Worm (Caenorhabditis elegans) whole organism, L4 larva: Measurements from ENCODE around the gene mrpl-16.

Experiments used
- D1046.2 ChIP-seq: fragments of 200-800 bp; sonication (Bioruptor generic); IDR thresholded peaks from 2 replicates; pipeline ENCODE4 v1.3.6; 2022; ENCODE audit warnings: missing genetic modification characterization, missing compliant biosample characterization
- F10B5.3 ChIP-seq: sonication (generic microtip); optimal IDR thresholded peaks from 2 replicates; lab custom pipeline; 2016; ENCODE audit warnings: mild to moderate bottlenecking, missing genetic modification characterization, missing compliant biosample characterization
- F26F4.8 ChIP-seq: fragments of 200-800 bp; sonication (Bioruptor generic); conservative IDR thresholded peaks from 2 replicates; pipeline ENCODE4 v1.3.6; 2022; ENCODE audit warnings: missing genetic modification characterization, missing compliant biosample characterization
- R02D3.7 ChIP-seq: fragments of 150-350 bp; sonication (generic microtip); optimal IDR thresholded peaks from 3 replicates; lab custom pipeline; 2014; ENCODE audit warnings: missing biosample characterization, missing genetic modification characterization
- T20F7.1 ChIP-seq: fragments of 200-800 bp; sonication (Bioruptor generic); optimal IDR thresholded peaks from 2 replicates; lab custom pipeline; 2018; ENCODE audit warnings: mild to moderate bottlenecking, missing genetic modification characterization, missing compliant biosample characterization
- Y5F2A.4 ChIP-seq: fragments of 200-800 bp; sonication (Bioruptor generic); optimal IDR thresholded peaks from 2 replicates; lab custom pipeline; 2018; ENCODE audit warnings: mild to moderate bottlenecking, missing genetic modification characterization, missing compliant biosample characterization
- Y75B8A.6 ChIP-seq: fragments of 200-800 bp; sonication (Bioruptor generic); IDR thresholded peaks from 2 replicates; pipeline ENCODE4 v1.3.6; 2022; ENCODE audit warnings: missing genetic modification reagents, missing genetic modification characterization, missing compliant biosample characterization
- ZK337.2 ChIP-seq: fragments of 200-800 bp; sonication (Bioruptor generic); IDR thresholded peaks from 2 replicates; pipeline ENCODE4 v1.3.6; 2022; ENCODE audit warnings: missing genetic modification reagents, missing genetic modification characterization, missing compliant biosample characterization
- ZK546.5 ChIP-seq, 2 experiments: sonication (generic microtip); optimal IDR thresholded peaks; 2 replicates each; lab custom pipeline; 2017; ENCODE audit warnings: missing biosample characterization in 2 of 2, missing genetic modification characterization in 2 of 2
- aha-1 ChIP-seq: fragments of 150-350 bp; peaks from one replicate; lab custom pipeline; 2014; ENCODE audit warnings: missing biosample characterization, missing genetic modification characterization
- ceh-32 ChIP-seq: sonication (generic microtip); optimal IDR thresholded peaks from 2 replicates; lab custom pipeline; 2016; ENCODE audit warnings: mild to moderate bottlenecking, missing genetic modification characterization, missing compliant biosample characterization; ENCODE audit not compliant: poor library complexity
- ceh-44 ChIP-seq: fragments of 200-800 bp; sonication (Bioruptor generic); IDR thresholded peaks from 2 replicates; pipeline ENCODE4 v1.3.6; 2022; ENCODE audit warnings: missing genetic modification reagents, missing genetic modification characterization, missing compliant biosample characterization
- ces-1 ChIP-seq: fragments of 150-350 bp; sonication (generic microtip); optimal IDR thresholded peaks from 4 replicates; lab custom pipeline; 2014; ENCODE audit warnings: missing biosample characterization, missing genetic modification reagents, missing genetic modification characterization
- daf-16 ChIP-seq, 3 experiments: sonication (generic microtip); optimal IDR thresholded peaks; 2 replicates each; lab custom pipeline; 2016 to 2017; ENCODE audit warnings: missing genetic modification characterization in 3 of 3, missing genetic modification reagents in 3 of 3, mild to moderate bottlenecking in 2 of 3, missing compliant biosample characterization in 2 of 3, missing biosample characterization in 1 of 3, moderate library complexity in 1 of 3
- daf-19 ChIP-seq: fragments of 200-800 bp; sonication (Bioruptor generic); conservative IDR thresholded peaks from 2 replicates; pipeline ENCODE4 v1.3.6; 2022; ENCODE audit warnings: missing genetic modification characterization, missing compliant biosample characterization
- daf-8 ChIP-seq: fragments of 200-800 bp; sonication (Bioruptor generic); IDR thresholded peaks from 2 replicates; pipeline ENCODE4 v1.3.6; 2022; ENCODE audit warnings: missing genetic modification characterization, missing compliant biosample characterization
- dmd-6 ChIP-seq: fragments of 200-800 bp; sonication (Bioruptor generic); IDR thresholded peaks from 2 replicates; pipeline ENCODE4 v1.3.6; 2022; ENCODE audit warnings: missing genetic modification reagents, missing genetic modification characterization, missing compliant biosample characterization
- dmd-8 ChIP-seq: fragments of 200-800 bp; sonication (Bioruptor generic); IDR thresholded peaks from 2 replicates; pipeline ENCODE4 v1.3.6; 2022; ENCODE audit warnings: missing genetic modification characterization, missing compliant biosample characterization
- dmd-9 ChIP-seq: fragments of 200-800 bp; sonication (Bioruptor generic); IDR thresholded peaks from 2 replicates; pipeline ENCODE4 v1.3.6; 2022; ENCODE audit warnings: missing genetic modification reagents, missing genetic modification characterization, missing compliant biosample characterization
- duxl-1 ChIP-seq: sonication (generic microtip); optimal IDR thresholded peaks from 2 replicates; lab custom pipeline; 2016; ENCODE audit warnings: mild to moderate bottlenecking, missing genetic modification characterization, moderate library complexity, missing compliant biosample characterization; ENCODE audit not compliant: poor library complexity
- dve-1 ChIP-seq: sonication (generic microtip); optimal IDR thresholded peaks from 2 replicates; lab custom pipeline; 2017; ENCODE audit warnings: antibody characterized with exemption, mild to moderate bottlenecking, missing genetic modification characterization, missing compliant biosample characterization; ENCODE audit not compliant: insufficient read depth
- egl-27 ChIP-seq: sonication (generic microtip); optimal IDR thresholded peaks from 3 replicates; lab custom pipeline; 2017; ENCODE audit warnings: missing biosample characterization, missing genetic modification reagents, missing genetic modification characterization
- fos-1 ChIP-seq: fragments of 150-350 bp; optimal IDR thresholded peaks from 2 replicates; lab custom pipeline; 2014; ENCODE audit warnings: missing biosample characterization, missing genetic modification characterization
- hmg-1.1 ChIP-seq: fragments of 200-800 bp; sonication (Bioruptor generic); IDR thresholded peaks from 2 replicates; pipeline ENCODE4 v1.3.6; 2022; ENCODE audit warnings: missing genetic modification reagents, missing genetic modification characterization, missing compliant biosample characterization
- lin-1 ChIP-seq: fragments of 200-800 bp; sonication (Bioruptor generic); IDR thresholded peaks from 2 replicates; pipeline ENCODE4 v1.3.6; 2022; ENCODE audit warnings: missing genetic modification reagents, missing genetic modification characterization, missing compliant biosample characterization
- lin-15B ChIP-seq: fragments of 150-350 bp; sonication (generic microtip); optimal IDR thresholded peaks from 3 replicates; lab custom pipeline; 2014; ENCODE audit warnings: missing biosample characterization, missing genetic modification characterization
- lsy-2 ChIP-seq, 2 experiments: fragments of 150-350 bp in 1 of 2; sonication (generic microtip) in 1 of 2; optimal IDR thresholded peaks; 2 replicates each; lab custom pipeline; 2014 to 2017; ENCODE audit warnings: missing biosample characterization in 2 of 2, missing genetic modification characterization in 2 of 2
- madf-5 ChIP-seq, 2 experiments: fragments of 200-800 bp; sonication (Bioruptor generic); IDR thresholded peaks; 2 replicates each; pipeline ENCODE4 v1.3.6; 2022; ENCODE audit warnings: missing compliant biosample characterization in 2 of 2, missing genetic modification characterization in 2 of 2
- madf-9 ChIP-seq: fragments of 200-800 bp; sonication (Bioruptor generic); conservative IDR thresholded peaks from 2 replicates; pipeline ENCODE4 v1.3.6; 2022; ENCODE audit warnings: missing genetic modification reagents, missing genetic modification characterization, missing compliant biosample characterization
- mdl-1 ChIP-seq, 2 experiments: fragments of 150-350 bp in 1 of 2; sonication (generic microtip) in 1 of 2; optimal IDR thresholded peaks; 2 replicates each; lab custom pipeline; 2014 to 2017; ENCODE audit warnings: missing biosample characterization in 2 of 2, missing genetic modification characterization in 2 of 2
- mdt-29 ChIP-seq: fragments of 200-800 bp; sonication (Bioruptor generic); IDR thresholded peaks from 2 replicates; pipeline ENCODE4 v1.3.6; 2022; ENCODE audit warnings: missing genetic modification reagents, missing genetic modification characterization, missing compliant biosample characterization
- mep-1 ChIP-seq: fragments of 150-350 bp; sonication (generic microtip); optimal IDR thresholded peaks from 3 replicates; lab custom pipeline; 2014; ENCODE audit warnings: missing biosample characterization, missing genetic modification characterization
- mxl-3 ChIP-seq: fragments of 200-800 bp; sonication (Bioruptor generic); optimal IDR thresholded peaks from 2 replicates; lab custom pipeline; 2018; ENCODE audit warnings: mild to moderate bottlenecking, missing genetic modification characterization, missing compliant biosample characterization
- nhr-10 ChIP-seq: fragments of 150-350 bp; optimal IDR thresholded peaks from 2 replicates; lab custom pipeline; 2014; ENCODE audit warnings: missing biosample characterization, missing genetic modification characterization
- nhr-11 ChIP-seq: fragments of 150-350 bp; optimal IDR thresholded peaks from 2 replicates; lab custom pipeline; 2014; ENCODE audit warnings: missing biosample characterization, missing genetic modification characterization
- nhr-25 ChIP-seq: sonication (generic microtip); optimal IDR thresholded peaks from 2 replicates; lab custom pipeline; 2017; ENCODE audit warnings: missing genetic modification characterization, mild to moderate bottlenecking, missing compliant biosample characterization, antibody characterized with exemption, moderate library complexity, borderline replicate concordance; ENCODE audit not compliant: insufficient read depth
- nhr-28 ChIP-seq: fragments of 150-350 bp; optimal IDR thresholded peaks from 2 replicates; lab custom pipeline; 2014; ENCODE audit warnings: missing biosample characterization, missing genetic modification characterization
- nhr-76 ChIP-seq: fragments of 150-350 bp; optimal IDR thresholded peaks from 2 replicates; lab custom pipeline; 2014; ENCODE audit warnings: missing biosample characterization, missing genetic modification characterization
- nhr-77 ChIP-seq: fragments of 150-350 bp; optimal IDR thresholded peaks from 2 replicates; lab custom pipeline; 2014; ENCODE audit warnings: missing biosample characterization, missing genetic modification characterization
- pqm-1 ChIP-seq: sonication (generic microtip); optimal IDR thresholded peaks from 2 replicates; lab custom pipeline; 2017; ENCODE audit warnings: missing biosample characterization, missing genetic modification characterization
- sdz-12 ChIP-seq: fragments of 200-800 bp; sonication (Bioruptor generic); optimal IDR thresholded peaks from 2 replicates; lab custom pipeline; 2018; ENCODE audit warnings: mild to moderate bottlenecking, missing genetic modification characterization, missing compliant biosample characterization
- snpc-1.2 ChIP-seq: fragments of 200-800 bp; sonication (Bioruptor generic); IDR thresholded peaks from 2 replicates; pipeline ENCODE4 v1.3.6; 2022; ENCODE audit warnings: missing genetic modification reagents, missing genetic modification characterization, missing compliant biosample characterization
- spr-3 ChIP-seq: fragments of 200-800 bp; sonication (Bioruptor generic); optimal IDR thresholded peaks from 2 replicates; lab custom pipeline; 2018; ENCODE audit warnings: mild to moderate bottlenecking, missing genetic modification characterization, missing compliant biosample characterization
- tag-97 ChIP-seq: fragments of 200-800 bp; sonication (Bioruptor generic); IDR thresholded peaks from 2 replicates; pipeline ENCODE4 v1.3.6; 2022; ENCODE audit warnings: missing genetic modification characterization, missing compliant biosample characterization
- tra-1 ChIP-seq: fragments of 200-800 bp; sonication (Bioruptor generic); IDR thresholded peaks from 2 replicates; pipeline ENCODE4 v1.3.6; 2022; ENCODE audit warnings: missing genetic modification reagents, missing genetic modification characterization, missing compliant biosample characterization
- vab-7 ChIP-seq: fragments of 200-800 bp; sonication (Bioruptor generic); IDR thresholded peaks from 2 replicates; pipeline ENCODE4 v1.3.6; 2022; ENCODE audit warnings: missing genetic modification reagents, missing genetic modification characterization, missing compliant biosample characterization
- zag-1 ChIP-seq: fragments of 150-350 bp; optimal IDR thresholded peaks from 2 replicates; lab custom pipeline; 2014; ENCODE audit warnings: missing biosample characterization, missing genetic modification characterization
- ztf-7 ChIP-seq: fragments of 150-350 bp; optimal IDR thresholded peaks from 2 replicates; lab custom pipeline; 2014; ENCODE audit warnings: missing biosample characterization, missing genetic modification characterization

Gene mrpl-16

DNA sequence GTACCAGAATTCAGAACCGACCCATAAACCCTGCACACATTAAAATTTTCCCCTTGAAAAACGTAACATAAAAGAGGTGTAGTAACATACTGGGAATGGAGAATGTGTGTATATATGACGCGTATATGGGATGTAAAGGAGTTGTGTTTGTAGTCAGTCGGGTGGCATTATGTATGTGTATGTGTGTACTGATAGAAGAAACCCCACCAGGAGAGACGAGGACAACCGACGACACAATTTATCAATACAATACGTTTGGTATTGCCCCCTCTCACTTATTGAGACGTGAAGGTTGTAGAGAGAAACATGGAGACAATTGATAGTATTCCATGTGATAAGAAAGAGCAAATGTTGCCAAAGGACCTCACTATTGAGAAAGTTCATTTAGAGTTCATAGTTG is 36.1 kb upstream of the mrpl-16 start:
- TF ChIP-seq D1046.2 (GFP tag; lab: Robert Waterston, UW) (no peak), madf-5 (GFP tag; IDR thresholded peaks at IDR 0.05; lab: Robert Waterston, UW) (no peak), spr-3 (GFP tag; lab: Kevin White, UChicago) (no peak), duxl-1 (tag; lab: Kevin White, UChicago) (no peak), zag-1 (no peak), dmd-8 (GFP tag; lab: Robert Waterston, UW) (no peak), dmd-9 (no peak), Y75B8A.6 (GFP tag; lab: Robert Waterston, UW) (no peak), tag-97 (GFP tag; lab: Robert Waterston, UW) (no peak), pqm-1 (tag; lab: Kevin White, UChicago) (peak; percentile 85), lin-15B (tag; lab: Kevin White, UChicago) (no peak), mep-1 (tag; lab: Kevin White, UChicago) (no peak), dve-1 (tag; lab: Kevin White, UChicago) (peak; percentile 21), nhr-25 (tag; lab: Kevin White, UChicago) (no peak), nhr-28 (tag; lab: Kevin White, UChicago) (peak; percentile 97), daf-19 (GFP tag; lab: Robert Waterston, UW) (no peak), T20F7.1 (GFP tag; lab: Kevin White, UChicago) (no peak), ztf-7 (tag; lab: Kevin White, UChicago) (no peak), tra-1 (no peak), ZK337.2 (GFP tag; lab: Robert Waterston, UW) (no peak), dmd-6 (GFP tag; lab: Robert Waterston, UW) (0 out of 2 replicates have a peak, but pooled peaks have one; percentile 13), madf-9 (GFP tag; lab: Robert Waterston, UW) (no peak), Y5F2A.4 (GFP tag; lab: Kevin White, UChicago) (no peak), mdl-1 (tag; optimal IDR thresholded peaks at IDR 0.05; lab: Kevin White, UChicago) (peak in 1 of 2 experiments; percentile 6), nhr-10 (tag; lab: Kevin White, UChicago) (no peak), nhr-77 (tag; lab: Kevin White, UChicago) (no peak), fos-1 (tag; lab: Kevin White, UChicago) (no peak), snpc-1.2 (GFP tag; lab: Robert Waterston, UW) (no peak), daf-16 (GFP tag; optimal IDR thresholded peaks at IDR 0.05; lab: Kevin White, UChicago) (no peak), daf-16 (tag; optimal IDR thresholded peaks at IDR 0.05; lab: Kevin White, UChicago) (peak; percentile 56), F10B5.3 (tag; lab: Kevin White, UChicago) (no peak), aha-1 (tag; lab: Kevin White, UChicago) (peak; percentile 66), nhr-11 (tag; lab: Kevin White, UChicago) (no peak)

- no peak for TF ChIP-seq F26F4.8 (GFP tag; lab: Robert Waterston, UW)
- TF ChIP-seq pqm-1 (tag; lab: Kevin White, UChicago): peak; percentile 5
These were observed 32.7 kb upstream of the mrpl-16 start, which contains the start of gene T23F11.11 for ce11 chrIII:4671491-4671890. Gene T23F11.11, minus strand, starts transcription at chrIII:4671591.

ce11 chrIII:4671949-4672348 is 32.3 kb upstream of the mrpl-16 start, which contains the start of gene srg-13:
Gene srg-13, plus strand, starts transcription at chrIII:4672249.
- TF ChIP-seq daf-8 (no peak), lsy-2 (tag; optimal IDR thresholded peaks at IDR 0.05; lab: Kevin White, UChicago) (no peak), F10B5.3 (tag; lab: Kevin White, UChicago) (no peak), ceh-44 (GFP tag; lab: Robert Waterston, UW) (no peak), R02D3.7 (tag; lab: Kevin White, UChicago) (no peak), mdt-29 (no peak), ces-1 (GFP tag; lab: Kevin White, UChicago) (no peak), sdz-12 (no peak), egl-27 (tag; lab: Kevin White, UChicago) (no peak), nhr-76 (tag; lab: Kevin White, UChicago) (no peak), ZK546.5 (tag; optimal IDR thresholded peaks at IDR 0.05; lab: Kevin White, UChicago) (no peak), hmg-1.1 (GFP tag; lab: Robert Waterston, UW) (no peak), vab-7 (no peak), dmd-9 (no peak), lin-1 (GFP tag; lab: Robert Waterston, UW) (no peak), ceh-32 (tag; lab: Kevin White, UChicago) (no peak), mxl-3 (GFP tag; lab: Kevin White, UChicago) (no peak)
